Worm (Caenorhabditis elegans): Measurements from ENCODE around the gene C47E8.9.

C47E8.9 gene

ce11 chrV:14712316-14712715 lies 49.2 kb downstream of the C47E8.9 start, which contains the start of gene R08A2.5:
R08A2.5 (plus strand) TSS chrV:14712616.
- TF ChIP-seq lin-15B (tag; optimal IDR thresholded peaks at IDR 0.05) (no peak), mab-9 (GFP tag; IDR thresholded peaks at IDR 0.05) (no peak), ets-5 (GFP tag; IDR thresholded peaks at IDR 0.05) (no peak), lin-14 (GFP tag; optimal IDR thresholded peaks at IDR 0.05) (no peak), dsc-1 (tag; optimal IDR thresholded peaks at IDR 0.05) (no peak), pag-3 (tag; optimal IDR thresholded peaks at IDR 0.05; ENCODE audit: borderline replicate concordance, insufficient read depth) (no peak), alr-1 (tag; optimal IDR thresholded peaks at IDR 0.05; ENCODE audit: borderline replicate concordance) (no peak), ceh-90 (tag; optimal IDR thresholded peaks at IDR 0.05) (no peak), ceh-63 (GFP tag; optimal IDR thresholded peaks at IDR 0.05) (no peak), zag-1 (tag; optimal IDR thresholded peaks at IDR 0.05) (no peak), C16A3.4 (tag; optimal IDR thresholded peaks at IDR 0.05) (no peak), snu-23 (GFP tag; optimal IDR thresholded peaks at IDR 0.05) (no peak), unc-98 (GFP tag; IDR thresholded peaks at IDR 0.05) (no peak), nhr-71 (tag; optimal IDR thresholded peaks at IDR 0.05) (no peak), zip-4 (GFP tag; optimal IDR thresholded peaks at IDR 0.05) (no peak), unc-30 (tag; optimal IDR thresholded peaks at IDR 0.05) (no peak), C04F5.9 (tag; optimal IDR thresholded peaks at IDR 0.05) (no peak)

DNA sequence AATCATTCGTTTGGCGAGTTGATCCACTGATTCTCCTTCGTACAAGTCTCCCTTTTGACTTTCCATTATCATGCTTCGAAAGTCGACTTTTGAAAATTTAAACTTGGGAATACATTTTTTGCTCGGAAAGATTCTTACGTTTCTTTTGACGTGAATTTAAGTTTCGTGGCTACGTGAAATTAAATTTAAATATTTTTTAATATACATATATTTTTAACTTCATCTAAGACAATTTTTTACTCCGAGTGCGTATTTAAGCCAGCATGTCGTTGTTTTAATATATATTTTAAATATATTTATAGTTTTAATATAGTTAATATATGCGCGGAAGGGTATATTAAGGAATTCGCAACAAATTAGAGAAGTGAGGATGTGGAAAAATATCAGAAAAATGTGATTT lies 52.5 kb downstream of the C47E8.9 start, which contains the start of gene R08A2.2:
Gene R08A2.2 (minus strand): TSS at position 101 of the 400 bp plus-strand sequence.
- TF ChIP-seq lin-15B (tag; optimal IDR thresholded peaks at IDR 0.05) (no peak), fos-1 (tag; optimal IDR thresholded peaks at IDR 0.05) (no peak), lsy-2 (tag; optimal IDR thresholded peaks at IDR 0.05) (no peak), jun-1 (tag; optimal IDR thresholded peaks at IDR 0.05) (no peak), C04F5.9 (tag; optimal IDR thresholded peaks at IDR 0.05) (no peak), dsc-1 (tag; optimal IDR thresholded peaks at IDR 0.05) (no peak), nhr-71 (tag; optimal IDR thresholded peaks at IDR 0.05) (no peak), nhr-237 (tag; optimal IDR thresholded peaks at IDR 0.05) (no peak), aha-1 (tag; optimal IDR thresholded peaks at IDR 0.05) (no peak), lin-35 (GFP tag; optimal IDR thresholded peaks at IDR 0.05) (no peak), snpc-4 (tag; optimal IDR thresholded peaks at IDR 0.05) (no peak), pax-3 (tag; optimal IDR thresholded peaks at IDR 0.05) (no peak), ztf-4 (tag; optimal IDR thresholded peaks at IDR 0.05) (no peak), C16A3.4 (tag; optimal IDR thresholded peaks at IDR 0.05) (no peak), unc-130 (tag; optimal IDR thresholded peaks at IDR 0.05) (no peak)

Data from whole organism, L1 larva.